Worm (Caenorhabditis elegans) whole organism, early embryonic: Measurements from ENCODE around the gene R06B9.5.

Source experiments
- B0310.2 ChIP-seq: sonication (generic microtip); optimal IDR thresholded peaks from 2 replicates; lab custom pipeline; 2016; ENCODE audit warnings: mild to moderate bottlenecking, missing genetic modification characterization, missing compliant biosample characterization
- aly-1 ChIP-seq: sonication (generic microtip); optimal IDR thresholded peaks from 2 replicates; lab custom pipeline; 2016; ENCODE audit warnings: missing genetic modification characterization, missing compliant biosample characterization
- ama-1 ChIP-seq: fragments of 150-350 bp; optimal IDR thresholded peaks from 2 replicates; lab custom pipeline; 2014
- ceh-13 ChIP-seq: fragments of 200-800 bp; sonication (Bioruptor generic); optimal IDR thresholded peaks from 2 replicates; lab custom pipeline; 2018; ENCODE audit warnings: mild to moderate bottlenecking, missing genetic modification characterization, missing compliant biosample characterization
- tbx-11 ChIP-seq: fragments of 200-800 bp; sonication (Bioruptor generic); IDR thresholded peaks from 2 replicates; pipeline ENCODE4 v1.3.6; 2022; ENCODE audit warnings: missing genetic modification characterization, missing compliant biosample characterization

- TF ChIP-seq B0310.2 (tag; lab: Kevin White, UChicago) (no peak), ama-1 (lab: Kevin White, UChicago) (no peak), aly-1 (no peak), ceh-13 (GFP tag; lab: Kevin White, UChicago) (no peak), tbx-11 (GFP tag; lab: Robert Waterston, UW) (no peak)
Observed at ce11 chrII:13695343-13696332, 40.5 kb upstream of the R06B9.5 start, which contains the start of gene kqt-3.
